Fruit fly (Drosophila melanogaster): ENCODE measurements around the gene Drgx.

DNA sequence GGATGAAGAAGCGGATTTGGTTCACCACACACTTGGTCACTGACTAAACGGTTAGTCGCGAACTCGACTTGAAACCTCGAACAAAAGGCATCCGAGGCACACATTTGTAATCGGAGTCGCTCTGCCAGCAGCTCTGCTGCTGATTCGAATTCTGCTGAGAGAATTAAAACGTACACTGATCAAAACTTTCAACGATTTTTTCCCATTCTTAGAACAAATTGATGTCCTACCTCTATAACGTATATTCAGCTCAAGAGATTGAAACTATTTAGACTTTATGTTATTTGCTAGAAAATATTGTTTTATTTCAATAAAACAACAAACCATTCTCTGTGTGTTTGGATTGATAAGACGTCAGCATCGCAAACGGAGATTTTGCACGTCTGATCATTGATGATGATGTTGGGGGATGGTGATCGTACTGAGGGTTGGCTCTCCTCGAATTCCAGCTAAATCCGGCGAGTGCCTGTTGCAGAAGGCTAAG, 42.9 kb downstream of the Drgx start, which contains the start of gene CG31778:
- TF ChIP-seq CG4496 (GFP tag; IDR thresholded peaks at IDR 0.05) = peak; percentile 87
- peak; percentile 56 for TF ChIP-seq Pif1A (GFP tag; optimal IDR thresholded peaks at IDR 0.05)
- peak; percentile 73 for TF ChIP-seq CG14655 (GFP tag; optimal IDR thresholded peaks at IDR 0.05)
- TF ChIP-seq D1 (tag; optimal IDR thresholded peaks at IDR 0.05) = no peak
- peak; percentile 77 for TF ChIP-seq CG8159 (tag; optimal IDR thresholded peaks at IDR 0.05)
- peak; percentile 84 for TF ChIP-seq Ets98B (GFP tag; IDR thresholded peaks at IDR 0.05)

Data from whole organism, pupa.